Fruit fly (Drosophila melanogaster) whole organism, embryonic: Measurements from ENCODE around the gene bumpel.

ENCODE experiments used
- CG10147 ChIP-seq: fragments of 200-800 bp; sonication (Bioruptor generic); optimal IDR thresholded peaks from 2 replicates; lab custom pipeline; 2019; ENCODE audit warnings: missing biosample characterization, mild to moderate bottlenecking, missing genetic modification characterization, moderate library complexity
- CG10267 ChIP-seq: fragments of 200-800 bp; sonication (Bioruptor generic); optimal IDR thresholded peaks from 2 replicates; lab custom pipeline; 2018; ENCODE audit warnings: missing biosample characterization, mild to moderate bottlenecking, missing genetic modification characterization, moderate library complexity
- CG11696 ChIP-seq: fragments of 200-800 bp; sonication (Bioruptor generic); IDR thresholded peaks from 2 replicates; pipeline ENCODE4 v1.3.6; 2022; ENCODE audit warnings: missing biosample characterization, missing genetic modification characterization
- CG11723 ChIP-seq: fragments of 200-800 bp; sonication (Bioruptor generic); optimal IDR thresholded peaks from 2 replicates; lab custom pipeline; 2017; ENCODE audit warnings: missing biosample characterization, mild to moderate bottlenecking, missing genetic modification characterization
- CG12236 ChIP-seq: fragments of 200-800 bp; sonication (Bioruptor generic); optimal IDR thresholded peaks from 2 replicates; lab custom pipeline; 2016; ENCODE audit warnings: missing biosample characterization, missing genetic modification characterization
- CG13296 ChIP-seq: fragments of 200-800 bp; sonication (Bioruptor generic); optimal IDR thresholded peaks from 3 replicates; lab custom pipeline; 2018; ENCODE audit warnings: missing biosample characterization, mild to moderate bottlenecking, missing genetic modification characterization
- CG13894 ChIP-seq: fragments of 200-800 bp; sonication (Bioruptor generic); optimal IDR thresholded peaks from 3 replicates; lab custom pipeline; 2018; ENCODE audit warnings: missing biosample characterization, mild to moderate bottlenecking, missing genetic modification characterization, moderate library complexity
- CG1529 ChIP-seq: fragments of 200-800 bp; sonication (Bioruptor generic); optimal IDR thresholded peaks from 3 replicates; lab custom pipeline; 2018; ENCODE audit warnings: missing biosample characterization, missing genetic modification characterization
- CG15479 ChIP-seq: fragments of 200-800 bp; sonication (Bioruptor generic); optimal IDR thresholded peaks from 3 replicates; lab custom pipeline; 2019; ENCODE audit warnings: missing biosample characterization, mild to moderate bottlenecking, missing genetic modification characterization, moderate library complexity
- CG30403 ChIP-seq: fragments of 200-800 bp; sonication (Bioruptor generic); optimal IDR thresholded peaks from 3 replicates; lab custom pipeline; 2016; ENCODE audit warnings: missing biosample characterization, missing genetic modification characterization
- CG32772 ChIP-seq: fragments of 200-800 bp; sonication (Bioruptor generic); IDR thresholded peaks from 2 replicates; pipeline ENCODE4 v1.3.6; 2022; ENCODE audit warnings: missing biosample characterization, missing genetic modification characterization
- CG34376 ChIP-seq: fragments of 200-800 bp; sonication (Bioruptor generic); optimal IDR thresholded peaks from 2 replicates; lab custom pipeline; 2018; ENCODE audit warnings: missing biosample characterization, mild to moderate bottlenecking, missing genetic modification characterization
- CG34422 ChIP-seq: fragments of 200-800 bp; sonication (Bioruptor generic); IDR thresholded peaks from 3 replicates; pipeline ENCODE4 v1.3.6; 2022; ENCODE audit warnings: missing biosample characterization, missing genetic modification characterization
- CG4282 ChIP-seq: fragments of 200-800 bp; sonication (Bioruptor generic); optimal IDR thresholded peaks from 2 replicates; lab custom pipeline; 2016; ENCODE audit warnings: missing biosample characterization, missing genetic modification characterization
- CG4854 ChIP-seq: fragments of 200-800 bp; sonication (Bioruptor generic); optimal IDR thresholded peaks from 2 replicates; lab custom pipeline; 2016; ENCODE audit warnings: missing biosample characterization, missing genetic modification characterization, inconsistent platforms
- CG5180 ChIP-seq: fragments of 200-800 bp; sonication (Bioruptor generic); optimal IDR thresholded peaks from 3 replicates; lab custom pipeline; 2017; ENCODE audit warnings: missing biosample characterization, missing genetic modification characterization, mild to moderate bottlenecking, moderate library complexity, missing genetic modification reagents
- CG7786 ChIP-seq: fragments of 200-800 bp; sonication (Bioruptor generic); optimal IDR thresholded peaks from 2 replicates; lab custom pipeline; 2016; ENCODE audit warnings: missing biosample characterization, missing genetic modification characterization
- CG8281 ChIP-seq: fragments of 200-800 bp; sonication (Bioruptor generic); optimal IDR thresholded peaks from 2 replicates; lab custom pipeline; 2018; ENCODE audit warnings: missing biosample characterization, mild to moderate bottlenecking, missing genetic modification characterization, moderate library complexity
- Ets65A ChIP-seq: fragments of 200-800 bp; sonication (Bioruptor generic); peaks from one replicate; lab custom pipeline; 2016; ENCODE audit warnings: missing biosample characterization, missing genetic modification characterization
- HLH54F ChIP-seq: fragments of 200-800 bp; sonication (Bioruptor generic); optimal IDR thresholded peaks from 3 replicates; lab custom pipeline; 2016; ENCODE audit warnings: missing biosample characterization, missing genetic modification characterization
- Hand ChIP-seq: fragments of 200-800 bp; sonication (Bioruptor generic); optimal IDR thresholded peaks from 2 replicates; lab custom pipeline; 2017; ENCODE audit warnings: mild to moderate bottlenecking, missing biosample characterization, missing genetic modification reagents, missing genetic modification characterization
- HmgD ChIP-seq: fragments of 200-800 bp; sonication (Bioruptor generic); optimal IDR thresholded peaks from 3 replicates; lab custom pipeline; 2016; ENCODE audit warnings: missing biosample characterization, missing genetic modification characterization
- Hmx ChIP-seq: fragments of 200-800 bp; sonication (Bioruptor generic); optimal IDR thresholded peaks from 2 replicates; lab custom pipeline; 2016; ENCODE audit warnings: missing biosample characterization, missing genetic modification characterization
- Hr51 ChIP-seq, 2 experiments: fragments of 200-800 bp; sonication (Bioruptor generic); optimal IDR thresholded peaks; 2 replicates in 1 of 2; 3 replicates in 1 of 2; lab custom pipeline; 2016 to 2018; ENCODE audit warnings: missing biosample characterization in 2 of 2, missing genetic modification characterization in 2 of 2, mild to moderate bottlenecking in 1 of 2, moderate library complexity in 1 of 2
- NK7.1 ChIP-seq: fragments of 200-800 bp; sonication (Bioruptor generic); optimal IDR thresholded peaks from 3 replicates; lab custom pipeline; 2016; ENCODE audit warnings: missing biosample characterization, missing genetic modification characterization
- Nf-YA ChIP-seq: fragments of 200-800 bp; sonication (Bioruptor generic); IDR thresholded peaks from 2 replicates; pipeline ENCODE4 v1.3.6; 2022; ENCODE audit warnings: missing biosample characterization, missing genetic modification characterization
- Oli ChIP-seq: fragments of 200-800 bp; sonication (Bioruptor generic); optimal IDR thresholded peaks from 2 replicates; lab custom pipeline; 2018; ENCODE audit warnings: missing biosample characterization, mild to moderate bottlenecking, missing genetic modification characterization, moderate library complexity
- Ptx1 ChIP-seq: fragments of 200-800 bp; sonication (Bioruptor generic); IDR thresholded peaks from 2 replicates; pipeline ENCODE4 v1.3.6; 2022; ENCODE audit warnings: missing biosample characterization, missing genetic modification characterization
- Xrp1 ChIP-seq: fragments of 200-800 bp; sonication (Bioruptor generic); IDR thresholded peaks from 2 replicates; pipeline ENCODE4 v1.3.6; 2022; ENCODE audit warnings: missing biosample characterization, missing genetic modification characterization
- abd-A ChIP-seq: fragments of 200-800 bp; sonication (Bioruptor generic); optimal IDR thresholded peaks from 3 replicates; lab custom pipeline; 2019; ENCODE audit warnings: missing biosample characterization, mild to moderate bottlenecking, missing genetic modification characterization, moderate library complexity
- ac ChIP-seq: fragments of 200-800 bp; sonication (Bioruptor generic); optimal IDR thresholded peaks from 3 replicates; lab custom pipeline; 2017; ENCODE audit warnings: missing biosample characterization, mild to moderate bottlenecking, missing genetic modification characterization
- ara ChIP-seq: fragments of 200-800 bp; sonication (Bioruptor generic); IDR thresholded peaks from 2 replicates; pipeline ENCODE4 v1.3.6; 2022; ENCODE audit warnings: missing biosample characterization, missing genetic modification characterization
- cad ChIP-seq: fragments of >200 bp; optimal IDR thresholded peaks from 2 replicates; lab custom pipeline; 2017; ENCODE audit warnings: missing biosample characterization, missing genetic modification characterization
- cg ChIP-seq: fragments of 200-800 bp; sonication (Bioruptor generic); optimal IDR thresholded peaks from 3 replicates; lab custom pipeline; 2019; ENCODE audit warnings: missing biosample characterization, mild to moderate bottlenecking, missing genetic modification characterization, moderate library complexity
- chm ChIP-seq: fragments of 200-800 bp; sonication (Bioruptor generic); IDR thresholded peaks from 2 replicates; pipeline ENCODE4 v1.3.6; 2022; ENCODE audit warnings: missing biosample characterization, missing genetic modification characterization
- en ChIP-seq: fragments of 200-800 bp; sonication (Bioruptor generic); optimal IDR thresholded peaks from 2 replicates; lab custom pipeline; 2016; ENCODE audit warnings: missing biosample characterization, missing genetic modification characterization
- eyg ChIP-seq: fragments of 200-800 bp; sonication (Bioruptor generic); optimal IDR thresholded peaks from 3 replicates; lab custom pipeline; 2016; ENCODE audit warnings: missing biosample characterization, missing genetic modification characterization
- gfzf ChIP-seq: fragments of 200-800 bp; sonication (Bioruptor generic); optimal IDR thresholded peaks from 2 replicates; lab custom pipeline; 2016; ENCODE audit warnings: missing biosample characterization, mild to moderate bottlenecking, missing genetic modification characterization, moderate library complexity
- gsb-n ChIP-seq: fragments of 200-800 bp; sonication (Bioruptor generic); optimal IDR thresholded peaks from 3 replicates; lab custom pipeline; 2018; ENCODE audit warnings: missing biosample characterization, mild to moderate bottlenecking, missing genetic modification characterization
- hbn ChIP-seq: fragments of 200-800 bp; sonication (Bioruptor generic); IDR thresholded peaks from 2 replicates; pipeline ENCODE4 v1.3.6; 2022; ENCODE audit warnings: missing biosample characterization, missing genetic modification characterization; ENCODE audit not compliant: partially characterized antibody
- jigr1 ChIP-seq: fragments of 200-800 bp; sonication (Bioruptor generic); IDR thresholded peaks from 3 replicates; pipeline ENCODE4 v1.3.6; 2022; ENCODE audit warnings: missing biosample characterization, missing genetic modification characterization
- jumu ChIP-seq: fragments of 200-800 bp; sonication (Bioruptor generic); optimal IDR thresholded peaks from 3 replicates; lab custom pipeline; 2016; ENCODE audit warnings: missing biosample characterization, missing genetic modification characterization
- nerfin-1 ChIP-seq: fragments of 200-800 bp; sonication (Bioruptor generic); optimal IDR thresholded peaks from 3 replicates; lab custom pipeline; 2019; ENCODE audit warnings: missing biosample characterization, mild to moderate bottlenecking, missing genetic modification characterization, moderate library complexity
- nom ChIP-seq: fragments of 200-800 bp; sonication (Bioruptor generic); optimal IDR thresholded peaks from 2 replicates; lab custom pipeline; 2017; ENCODE audit warnings: missing biosample characterization, missing genetic modification characterization, mild to moderate bottlenecking, moderate library complexity, missing genetic modification reagents
- odd ChIP-seq: fragments of 200-800 bp; sonication (Bioruptor generic); optimal IDR thresholded peaks from 2 replicates; lab custom pipeline; 2017; ENCODE audit warnings: missing biosample characterization, mild to moderate bottlenecking, missing genetic modification characterization
- onecut ChIP-seq: fragments of 200-800 bp; sonication (Bioruptor generic); IDR thresholded peaks from 2 replicates; pipeline ENCODE4 v1.3.6; 2022; ENCODE audit warnings: missing biosample characterization, missing genetic modification characterization
- sens ChIP-seq: fragments of 200-800 bp; sonication (Bioruptor generic); peaks from one replicate; lab custom pipeline; 2016; ENCODE audit warnings: missing biosample characterization, missing genetic modification characterization
- stc ChIP-seq: fragments of 200-800 bp; sonication (Bioruptor generic); IDR thresholded peaks from 2 replicates; pipeline ENCODE4 v1.3.6; 2022; ENCODE audit warnings: missing biosample characterization, missing genetic modification characterization
- trem ChIP-seq: fragments of 200-800 bp; optimal IDR thresholded peaks from 3 replicates; lab custom pipeline; 2019; ENCODE audit warnings: missing biosample characterization, mild to moderate bottlenecking, missing genetic modification characterization, moderate library complexity
- tup ChIP-seq: fragments of 200-800 bp; sonication (Bioruptor generic); optimal IDR thresholded peaks from 2 replicates; lab custom pipeline; 2016; ENCODE audit warnings: missing biosample characterization, mild to moderate bottlenecking, missing genetic modification characterization, moderate library complexity
- zfh1 ChIP-seq: fragments of 200-800 bp; sonication (Bioruptor generic); IDR thresholded peaks from 3 replicates; pipeline ENCODE4 v1.3.6; 2022; ENCODE audit warnings: missing biosample characterization, missing genetic modification characterization

The bumpel gene

dm6 chr3R:11392805-11393204, 25.7 kb downstream of the bumpel start (continued):
- TF ChIP-seq CG4854 (GFP tag; lab: Kevin White, UChicago) (no peak), CG11696 (GFP tag; lab: Robert Waterston, UW) (no peak), NK7.1 (GFP tag; lab: Kevin White, UChicago) (peak; percentile 65), jigr1 (GFP tag; lab: Robert Waterston, UW) (0 out of 3 replicates have a peak, but pooled peaks have one; percentile 13), odd (GFP tag; lab: Kevin White, UChicago) (peak; percentile 59), Oli (tag; lab: Kevin White, UChicago) (peak; percentile 63), CG34376 (no peak), nom (GFP tag; lab: Kevin White, UChicago) (no peak), abd-A (tag; lab: Kevin White, UChicago) (no peak), cg (no peak), CG13894 (no peak), Hr51 (GFP tag; optimal IDR thresholded peaks at IDR 0.05; lab: Kevin White, UChicago) (peak in 1 of 2 experiments; percentile 33), CG34422 (GFP tag; lab: Robert Waterston, UW) (no peak), CG10147 (GFP tag; lab: Kevin White, UChicago) (no peak), tup (GFP tag; lab: Kevin White, UChicago) (no peak), cad (GFP tag; lab: Kevin White, UChicago) (no peak), CG8281 (peak; percentile 39), Ptx1 (GFP tag; lab: Robert Waterston, UW) (peak; percentile 59; the same call in 1 of the 2 replicates), onecut (GFP tag; lab: Robert Waterston, UW) (peak; percentile 86), CG5180 (GFP tag; lab: Kevin White, UChicago) (peak; percentile 45), gfzf (no peak), CG13296 (GFP tag; lab: Kevin White, UChicago) (no peak), Ets65A (GFP tag; lab: Kevin White, UChicago) (peak; percentile 96), HmgD (peak; percentile 59), CG11723 (GFP tag; lab: Kevin White, UChicago) (peak; percentile 69), CG12236 (GFP tag; lab: Kevin White, UChicago) (peak; percentile 73), CG32772 (GFP tag; lab: Robert Waterston, UW) (peak; percentile 57), hbn (GFP tag; lab: Robert Waterston, UW) (no peak), gsb-n (tag; lab: Kevin White, UChicago) (peak; percentile 61), CG4282 (GFP tag; lab: Kevin White, UChicago) (no peak), nerfin-1 (tag; lab: Kevin White, UChicago) (no peak), ac (GFP tag; lab: Kevin White, UChicago) (peak; percentile 94), sens (GFP tag; lab: Kevin White, UChicago) (peak; percentile 89), Hand (GFP tag; lab: Kevin White, UChicago) (no peak), ara (GFP tag; lab: Robert Waterston, UW) (peak; percentile 83), Hmx (GFP tag; lab: Kevin White, UChicago) (no peak), stc (GFP tag; lab: Robert Waterston, UW) (no peak), CG7786 (GFP tag; lab: Kevin White, UChicago) (no peak), eyg (GFP tag; lab: Kevin White, UChicago) (peak; percentile 54), trem (peak; percentile 53), Nf-YA (0 out of 2 replicates have a peak, but pooled peaks have one; percentile 34), chm (GFP tag; lab: Robert Waterston, UW) (peak; percentile 81; the same call in 1 of the 2 replicates), en (GFP tag; lab: Kevin White, UChicago) (peak; percentile 57), CG30403 (peak; percentile 23), jumu (GFP tag; lab: Kevin White, UChicago) (peak; percentile 15), CG10267 (tag; lab: Kevin White, UChicago) (peak; percentile 50), Xrp1 (peak; percentile 53; the same call in 1 of the 2 replicates), CG1529 (GFP tag; lab: Kevin White, UChicago) (peak; percentile 71), zfh1 (GFP tag; lab: Robert Waterston, UW) (peak; percentile 92), HLH54F (GFP tag; lab: Kevin White, UChicago) (no peak), CG15479 (peak; percentile 44)
